Fruit fly (Drosophila melanogaster) whole organism, wandering third instar larva: ENCODE measurements around the gene Cyp312a1.
A peak's percentile ranks its signal among the peaks of the same experiment; 100 is the strongest.

Experiments
- Abd-B ChIP-seq: fragments of >200 bp; optimal IDR thresholded peaks from 2 replicates; lab custom pipeline; 2017; ENCODE audit warnings: missing biosample characterization, missing genetic modification characterization
- CG32264 ChIP-seq: fragments of 200-800 bp; sonication (Bioruptor generic); optimal IDR thresholded peaks from 2 replicates; lab custom pipeline; 2016; ENCODE audit warnings: missing biosample characterization, missing genetic modification characterization
- CG9705 ChIP-seq: fragments of 200-800 bp; sonication (Bioruptor generic); optimal IDR thresholded peaks from 2 replicates; lab custom pipeline; 2018; ENCODE audit warnings: missing biosample characterization, mild to moderate bottlenecking, missing genetic modification characterization
- Dfd ChIP-seq: fragments of >200 bp; optimal IDR thresholded peaks from 2 replicates; lab custom pipeline; 2017; ENCODE audit warnings: missing biosample characterization, missing genetic modification characterization
- Dif ChIP-seq: fragments of 200-275, 200-300 bp; sonication (Bioruptor generic); optimal IDR thresholded peaks from 2 replicates; lab custom pipeline; 2018; ENCODE audit warnings: missing biosample characterization, missing genetic modification characterization; ENCODE audit not compliant: partially characterized antibody
- GATAd ChIP-seq: sonication (Bioruptor generic); optimal IDR thresholded peaks from 2 replicates; lab custom pipeline; 2016; ENCODE audit warnings: missing biosample characterization, missing genetic modification characterization
- HLH106 ChIP-seq: fragments of 200-800 bp; optimal IDR thresholded peaks from 3 replicates; lab custom pipeline; 2019; ENCODE audit warnings: missing biosample characterization, mild to moderate bottlenecking, missing genetic modification characterization, moderate library complexity
- Hr83 ChIP-seq: fragments of 200-300 bp; sonication (Bioruptor generic); optimal IDR thresholded peaks from 2 replicates; lab custom pipeline; 2016; ENCODE audit warnings: missing biosample characterization, mild to moderate bottlenecking, missing genetic modification characterization, moderate library complexity; ENCODE audit not compliant: poor library complexity, severe bottlenecking
- Mio ChIP-seq: sonication (Bioruptor generic); optimal IDR thresholded peaks from 2 replicates; lab custom pipeline; 2016; ENCODE audit warnings: missing biosample characterization, missing genetic modification characterization
- Myc ChIP-seq: fragments of >200 bp; optimal IDR thresholded peaks from 2 replicates; lab custom pipeline; 2017
- N ChIP-seq: fragments of >200 bp; optimal IDR thresholded peaks from 2 replicates; lab custom pipeline; 2018; ENCODE audit warnings: missing biosample characterization, missing external identifiers, missing genetic modification characterization
- OdsH ChIP-seq: fragments of 200-800 bp; sonication (Bioruptor generic); optimal IDR thresholded peaks from 2 replicates; lab custom pipeline; 2016; ENCODE audit warnings: missing biosample characterization, mild to moderate bottlenecking, missing genetic modification characterization
- Rel ChIP-seq, 2 experiments: fragments of 200-800 bp; sonication (Bioruptor generic) in 1 of 2; optimal IDR thresholded peaks; 2 replicates in 1 of 2; 3 replicates in 1 of 2; lab custom pipeline; 2016 to 2019; ENCODE audit warnings: mild to moderate bottlenecking in 2 of 2, missing biosample characterization in 2 of 2, missing genetic modification characterization in 2 of 2, moderate library complexity in 1 of 2
- Sp1 ChIP-seq: fragments of 200-800 bp; sonication (Bioruptor generic); optimal IDR thresholded peaks from 3 replicates; lab custom pipeline; 2019; ENCODE audit warnings: missing biosample characterization, mild to moderate bottlenecking, missing genetic modification characterization, moderate library complexity
- Vsx2 ChIP-seq: fragments of 200-300, 225-300 bp; sonication (Bioruptor generic); optimal IDR thresholded peaks from 2 replicates; lab custom pipeline; 2018; ENCODE audit warnings: missing biosample characterization, missing genetic modification characterization; ENCODE audit not compliant: partially characterized antibody
- br ChIP-seq: fragments of 200-800 bp; sonication (Bioruptor generic); optimal IDR thresholded peaks from 2 replicates; lab custom pipeline; 2016; ENCODE audit warnings: missing biosample characterization, missing genetic modification characterization
- brk ChIP-seq: fragments of 200-800 bp; sonication (Bioruptor generic); optimal IDR thresholded peaks from 2 replicates; lab custom pipeline; 2016; ENCODE audit warnings: missing biosample characterization, mild to moderate bottlenecking, missing genetic modification characterization
- dl ChIP-seq, 2 experiments: fragments of 175-275, 200-275 bp in 1 of 2; fragments of 200-275 bp in 1 of 2; sonication (Bioruptor generic); optimal IDR thresholded peaks; lab custom pipeline; 2018; ENCODE audit warnings: mild to moderate bottlenecking in 2 of 2, missing biosample characterization in 2 of 2, missing genetic modification characterization in 2 of 2, moderate library complexity in 2 of 2; ENCODE audit not compliant: partially characterized antibody in 2 of 2, insufficient read depth in 1 of 2
- dsf ChIP-seq: sonication (Bioruptor generic); optimal IDR thresholded peaks from 2 replicates; lab custom pipeline; 2016; ENCODE audit warnings: missing biosample characterization, missing genetic modification characterization, borderline replicate concordance
- foxo ChIP-seq, 2 experiments: fragments of 200-800 bp; sonication (Bioruptor generic); optimal IDR thresholded peaks; 2 replicates in 1 of 2; 3 replicates in 1 of 2; lab custom pipeline; 2016 to 2017; ENCODE audit warnings: missing biosample characterization in 2 of 2, missing genetic modification characterization in 2 of 2
- fru ChIP-seq: fragments of 200-800 bp; sonication (Bioruptor generic); optimal IDR thresholded peaks from 3 replicates; lab custom pipeline; 2016; ENCODE audit warnings: missing biosample characterization, mild to moderate bottlenecking, missing genetic modification characterization
- h ChIP-seq: fragments of 200-800 bp; sonication (Bioruptor generic); optimal IDR thresholded peaks from 3 replicates; lab custom pipeline; 2016; ENCODE audit warnings: missing biosample characterization, mild to moderate bottlenecking, missing genetic modification characterization
- psq ChIP-seq: fragments of 200-800 bp; sonication (Bioruptor generic); optimal IDR thresholded peaks from 3 replicates; lab custom pipeline; 2017; ENCODE audit warnings: missing biosample characterization, mild to moderate bottlenecking, missing genetic modification characterization, moderate library complexity
- rgr ChIP-seq: fragments of 200-800 bp; sonication (Bioruptor generic); optimal IDR thresholded peaks from 3 replicates; lab custom pipeline; 2016; ENCODE audit warnings: missing biosample characterization, mild to moderate bottlenecking, missing genetic modification characterization
- sage ChIP-seq: fragments of 200-800 bp; sonication (Bioruptor generic); optimal IDR thresholded peaks from 2 replicates; lab custom pipeline; 2016; ENCODE audit warnings: missing biosample characterization, mild to moderate bottlenecking, missing genetic modification characterization
- sv ChIP-seq: fragments of 200-800 bp; sonication (Bioruptor generic); optimal IDR thresholded peaks from 3 replicates; lab custom pipeline; 2016; ENCODE audit warnings: missing biosample characterization, missing genetic modification characterization
- usp ChIP-seq: fragments of >200 bp; optimal IDR thresholded peaks from 2 replicates; lab custom pipeline; 2017; ENCODE audit warnings: missing biosample characterization, missing genetic modification characterization
- woc ChIP-seq: sonication (Bioruptor generic); optimal IDR thresholded peaks from 2 replicates; lab custom pipeline; 2016; ENCODE audit warnings: missing biosample characterization, mild to moderate bottlenecking, missing genetic modification characterization

The Cyp312a1 gene

dm6 chr3L:18173668-18174067, 41.2 kb upstream of the Cyp312a1 start:
- no peak for TF ChIP-seq GATAd
- TF ChIP-seq br = no peak
- TF ChIP-seq, all 38 proteins: peak for 0

DNA sequence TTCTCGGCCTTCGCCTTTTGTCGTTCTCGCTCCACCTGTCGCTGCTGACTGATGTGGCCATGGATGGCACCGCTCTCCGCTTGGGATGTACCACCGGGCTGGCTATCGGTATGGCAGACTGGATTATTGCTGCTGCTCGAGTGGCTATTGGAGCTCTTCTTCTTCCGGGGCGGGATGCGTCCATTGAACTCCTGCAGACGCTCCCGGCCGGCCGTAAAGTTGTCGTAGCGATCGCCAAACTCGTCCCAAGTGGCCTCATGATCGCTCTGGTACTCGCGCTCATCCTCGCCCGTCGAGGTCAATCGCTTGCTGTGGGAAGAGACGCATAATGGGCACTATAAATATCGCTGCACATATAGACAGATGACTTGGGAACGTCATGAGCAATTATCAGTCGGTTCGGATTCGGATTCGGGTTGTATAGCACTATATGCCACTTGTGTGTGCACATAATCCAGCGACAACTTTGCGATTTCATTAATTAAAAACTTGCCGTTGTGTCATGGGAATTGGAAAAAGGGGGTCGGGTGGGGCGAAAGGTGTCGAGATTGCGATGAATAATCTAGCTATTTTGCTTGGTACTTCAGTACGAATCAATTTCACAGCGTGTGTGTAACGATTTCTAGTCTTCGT, 39.7 kb upstream of the Cyp312a1 start:
- TF ChIP-seq h (GFP tag; lab: Kevin White, UChicago) = no peak
- TF ChIP-seq Mio (GFP tag; lab: Kevin White, UChicago) = no peak
- TF ChIP-seq psq = no peak
- no peak for TF ChIP-seq Vsx2 (GFP tag; lab: Kevin White, UChicago)
- TF ChIP-seq dl (GFP tag; optimal IDR thresholded peaks at IDR 0.05; lab: Kevin White, UChicago; ENCODE audit: insufficient read depth in 1 of 2, partially characterized antibody in 2 of 2) = no peak
- no peak for TF ChIP-seq fru (GFP tag; lab: Kevin White, UChicago)
- no peak for TF ChIP-seq Myc (lab: Kevin White, UChicago)
- no peak for TF ChIP-seq CG32264
- TF ChIP-seq, all 38 proteins: peak for 0

- no peak for TF ChIP-seq woc (GFP tag; lab: Kevin White, UChicago)
Observed at dm6 chr3L:18171093-18171492, 38.6 kb upstream of the Cyp312a1 start.

DNA sequence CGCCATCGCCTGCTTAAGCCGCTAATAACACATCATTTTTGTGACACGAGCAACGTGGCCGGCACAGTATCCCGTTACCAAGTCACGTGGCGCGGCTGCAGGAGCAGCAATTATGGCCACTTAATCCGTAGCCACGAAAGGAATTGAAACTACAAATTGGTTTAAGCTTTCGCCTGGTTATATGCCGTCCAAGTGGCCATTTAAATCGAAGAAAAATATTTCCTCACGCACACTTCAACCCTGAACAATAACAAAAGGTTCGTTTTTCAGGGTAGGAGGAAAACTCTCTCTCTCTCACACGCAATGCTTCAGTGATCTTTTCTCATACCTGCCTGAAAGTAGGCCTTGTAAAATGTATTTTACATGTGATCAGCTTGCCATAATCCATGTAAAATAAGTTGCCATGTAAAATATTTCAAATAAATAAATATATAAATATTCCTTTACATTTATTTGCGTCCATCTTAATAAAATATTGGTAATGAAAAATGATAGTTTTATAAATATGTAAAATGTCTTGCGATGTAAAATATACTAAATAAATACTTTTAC, 34.6 kb upstream of the Cyp312a1 start:
- TF ChIP-seq Dfd (GFP tag; lab: Kevin White, UChicago) (no peak), Myc (lab: Kevin White, UChicago) (peak; percentile 60), Dif (peak; percentile 1), CG9705 (GFP tag; lab: Kevin White, UChicago) (no peak), rgr (GFP tag; lab: Kevin White, UChicago) (no peak), OdsH (GFP tag; lab: Kevin White, UChicago) (no peak), dl (GFP tag; optimal IDR thresholded peaks at IDR 0.05; lab: Kevin White, UChicago; ENCODE audit: insufficient read depth in 1 of 2, partially characterized antibody in 2 of 2) (no peak), woc (GFP tag; lab: Kevin White, UChicago) (no peak), CG32264 (no peak), dsf (GFP tag; lab: Kevin White, UChicago) (no peak)
- TF ChIP-seq, all 38 proteins: peak for 2

dm6 chr3L:18164804-18165203, 32.3 kb upstream of the Cyp312a1 start:
- TF ChIP-seq Vsx2 (GFP tag; lab: Kevin White, UChicago) = no peak
- TF ChIP-seq foxo (GFP tag; optimal IDR thresholded peaks at IDR 0.05; lab: Kevin White, UChicago) = no peak
- TF ChIP-seq dl (GFP tag; optimal IDR thresholded peaks at IDR 0.05; lab: Kevin White, UChicago; ENCODE audit: insufficient read depth in 1 of 2, partially characterized antibody in 2 of 2) = no peak
- TF ChIP-seq sv (GFP tag; lab: Kevin White, UChicago) = no peak
- no peak for TF ChIP-seq sage (GFP tag; lab: Kevin White, UChicago)
- no peak for TF ChIP-seq Rel (GFP tag; optimal IDR thresholded peaks at IDR 0.05; lab: Kevin White, UChicago)
- TF ChIP-seq Rel (tag; optimal IDR thresholded peaks at IDR 0.05; lab: Kevin White, UChicago) = no peak
- TF ChIP-seq CG32264 = no peak
- no peak for TF ChIP-seq usp (GFP tag; lab: Kevin White, UChicago)
- no peak for TF ChIP-seq N (GFP tag; lab: Kevin White, UChicago)
- no peak for TF ChIP-seq Sp1 (GFP tag; lab: Kevin White, UChicago)
- no peak for TF ChIP-seq Hr83
- TF ChIP-seq woc (GFP tag; lab: Kevin White, UChicago) = no peak
- no peak for TF ChIP-seq h (GFP tag; lab: Kevin White, UChicago)
- TF ChIP-seq HLH106 (tag; lab: Kevin White, UChicago) = no peak
- TF ChIP-seq rgr (GFP tag; lab: Kevin White, UChicago) = no peak
- TF ChIP-seq brk (GFP tag; lab: Kevin White, UChicago) = no peak
- no peak for TF ChIP-seq Abd-B

DNA sequence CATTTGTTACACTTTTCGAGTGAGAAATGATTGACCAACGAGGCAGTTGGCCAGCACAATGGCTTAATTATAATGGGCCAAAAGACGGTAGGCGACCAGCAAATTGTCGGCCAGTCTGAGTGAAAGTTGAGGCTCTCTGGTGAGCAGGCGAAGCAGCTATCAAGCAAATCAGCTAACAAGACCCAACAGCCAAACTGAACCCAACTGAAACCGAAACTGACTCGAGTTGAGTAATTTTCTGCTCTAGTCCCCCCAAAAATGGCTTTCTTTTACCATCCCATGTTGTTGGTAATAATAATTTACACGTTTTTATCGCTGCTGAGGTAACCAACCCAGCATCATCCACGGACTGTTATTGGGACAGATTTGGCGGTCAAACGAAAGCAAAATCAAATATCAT, 30.6 kb upstream of the Cyp312a1 start:
- TF ChIP-seq HLH106 (tag; lab: Kevin White, UChicago) (no peak), sv (GFP tag; lab: Kevin White, UChicago) (no peak), h (GFP tag; lab: Kevin White, UChicago) (no peak), br (no peak)
